Fruit fly (Drosophila melanogaster) whole organism, embryonic: ENCODE data around the gene ssp3.

ENCODE experiments used
- CG13424 ChIP-seq: fragments of 200-800 bp; sonication (Bioruptor generic); optimal IDR thresholded peaks from 2 replicates; lab custom pipeline; 2019; ENCODE audit warnings: missing biosample characterization, mild to moderate bottlenecking, missing genetic modification characterization, moderate library complexity
- CG14050 ChIP-seq: fragments of 200-800 bp; sonication (Bioruptor generic); IDR thresholded peaks from 3 replicates; pipeline ENCODE4 v1.3.6; 2022; ENCODE audit warnings: missing biosample characterization, missing genetic modification characterization
- CG14441 ChIP-seq: fragments of 200-800 bp; sonication (Bioruptor generic); IDR thresholded peaks from 2 replicates; pipeline ENCODE4 v1.3.6; 2022; ENCODE audit warnings: missing biosample characterization, missing genetic modification characterization
- CG17328 ChIP-seq: fragments of 200-800 bp; sonication (Bioruptor generic); IDR thresholded peaks from 2 replicates; pipeline ENCODE4 v1.3.6; 2022; ENCODE audit warnings: missing biosample characterization, missing genetic modification characterization
- CG17802 ChIP-seq: fragments of 200-800 bp; sonication (Bioruptor generic); optimal IDR thresholded peaks from 2 replicates; lab custom pipeline; 2018; ENCODE audit warnings: missing biosample characterization, mild to moderate bottlenecking, missing genetic modification characterization, moderate library complexity
- CG18619 ChIP-seq: fragments of 200-800 bp; sonication (Bioruptor generic); optimal IDR thresholded peaks from 3 replicates; lab custom pipeline; 2017; ENCODE audit warnings: missing biosample characterization, mild to moderate bottlenecking, missing genetic modification characterization
- CG2129 ChIP-seq: fragments of 200-800 bp; sonication (Bioruptor generic); IDR thresholded peaks from 2 replicates; pipeline ENCODE4 v1.3.6; 2022; ENCODE audit warnings: missing biosample characterization, missing genetic modification characterization; ENCODE audit not compliant: partially characterized antibody
- CG30020 ChIP-seq: fragments of 200-800 bp; optimal IDR thresholded peaks from 2 replicates; lab custom pipeline; 2019; ENCODE audit warnings: missing biosample characterization, mild to moderate bottlenecking, missing genetic modification characterization, moderate library complexity
- CG30403 ChIP-seq: fragments of 200-800 bp; sonication (Bioruptor generic); optimal IDR thresholded peaks from 3 replicates; lab custom pipeline; 2016; ENCODE audit warnings: missing biosample characterization, missing genetic modification characterization
- CG33557 ChIP-seq: fragments of 200-800 bp; sonication (Bioruptor generic); optimal IDR thresholded peaks from 2 replicates; lab custom pipeline; 2019; ENCODE audit warnings: missing biosample characterization, mild to moderate bottlenecking, missing genetic modification characterization, moderate library complexity
- CG34422 ChIP-seq: fragments of 200-800 bp; sonication (Bioruptor generic); IDR thresholded peaks from 3 replicates; pipeline ENCODE4 v1.3.6; 2022; ENCODE audit warnings: missing biosample characterization, missing genetic modification characterization
- CG3838 ChIP-seq: fragments of 200-800 bp; sonication (Bioruptor generic); optimal IDR thresholded peaks from 3 replicates; lab custom pipeline; 2016; ENCODE audit warnings: missing biosample characterization, missing genetic modification characterization
- CG4282 ChIP-seq: fragments of 200-800 bp; sonication (Bioruptor generic); optimal IDR thresholded peaks from 2 replicates; lab custom pipeline; 2016; ENCODE audit warnings: missing biosample characterization, missing genetic modification characterization
- CG4854 ChIP-seq: fragments of 200-800 bp; sonication (Bioruptor generic); optimal IDR thresholded peaks from 2 replicates; lab custom pipeline; 2016; ENCODE audit warnings: missing biosample characterization, missing genetic modification characterization, inconsistent platforms
- CG6254 ChIP-seq: fragments of 200-800 bp; sonication (Bioruptor generic); optimal IDR thresholded peaks from 3 replicates; lab custom pipeline; 2017; ENCODE audit warnings: mild to moderate bottlenecking, missing biosample characterization, missing genetic modification reagents, missing genetic modification characterization
- CG6683 ChIP-seq: fragments of 200-800 bp; sonication (Bioruptor generic); optimal IDR thresholded peaks from 2 replicates; lab custom pipeline; 2017; ENCODE audit warnings: missing biosample characterization, mild to moderate bottlenecking, missing genetic modification characterization, missing genetic modification reagents
- CG8089 ChIP-seq: fragments of 200-800 bp; sonication (Bioruptor generic); optimal IDR thresholded peaks from 3 replicates; lab custom pipeline; 2016; ENCODE audit warnings: missing biosample characterization, missing genetic modification characterization
- CG8388 ChIP-seq: fragments of 200-800 bp; sonication (Bioruptor generic); optimal IDR thresholded peaks from 2 replicates; lab custom pipeline; 2019; ENCODE audit warnings: missing biosample characterization, mild to moderate bottlenecking, missing genetic modification characterization, moderate library complexity
- CG9215 ChIP-seq: fragments of 200-800 bp; sonication (Bioruptor generic); IDR thresholded peaks from 2 replicates; pipeline ENCODE4 v1.3.6; 2022; ENCODE audit warnings: missing biosample characterization, missing genetic modification characterization
- CG9609 ChIP-seq: fragments of 200-800 bp; sonication (Bioruptor generic); optimal IDR thresholded peaks from 3 replicates; lab custom pipeline; 2016; ENCODE audit warnings: missing biosample characterization, missing genetic modification characterization
- Dip2 ChIP-seq: fragments of 200-800 bp; sonication (Bioruptor generic); IDR thresholded peaks from 2 replicates; pipeline ENCODE4 v1.3.6; 2022; ENCODE audit warnings: missing biosample characterization, missing genetic modification characterization
- Dref ChIP-seq: fragments of 200-800 bp; sonication (Bioruptor generic); IDR thresholded peaks from 2 replicates; pipeline ENCODE4 v1.3.6; 2022; ENCODE audit warnings: missing biosample characterization, missing genetic modification characterization
- E2f2 ChIP-seq: fragments of 200-800 bp; sonication (Bioruptor generic); IDR thresholded peaks from 2 replicates; pipeline ENCODE4 v1.3.6; 2022; ENCODE audit warnings: missing biosample characterization, missing genetic modification characterization
- Fer1 ChIP-seq: fragments of 200-800 bp; sonication (Bioruptor generic); optimal IDR thresholded peaks from 2 replicates; lab custom pipeline; 2017; ENCODE audit warnings: missing biosample characterization, mild to moderate bottlenecking, missing genetic modification characterization
- H15 ChIP-seq: fragments of 200-800 bp; sonication (Bioruptor generic); IDR thresholded peaks from 3 replicates; pipeline ENCODE4 v1.3.6; 2022; ENCODE audit warnings: missing biosample characterization, missing genetic modification characterization
- HmgZ ChIP-seq: fragments of 200-800 bp; sonication (Bioruptor generic); optimal IDR thresholded peaks from 2 replicates; lab custom pipeline; 2018; ENCODE audit warnings: missing biosample characterization, mild to moderate bottlenecking, missing genetic modification characterization
- Med ChIP-seq: fragments of 200-800 bp; sonication (Bioruptor generic); peaks from one replicate; lab custom pipeline; 2016; ENCODE audit warnings: missing biosample characterization, missing genetic modification characterization, mild to moderate bottlenecking, inconsistent platforms, moderate library complexity
- Mrtf ChIP-seq: fragments of 200-800 bp; sonication (Bioruptor generic); IDR thresholded peaks from 3 replicates; pipeline ENCODE4 v1.3.6; 2022; ENCODE audit warnings: missing biosample characterization, missing genetic modification characterization
- Rfx ChIP-seq: fragments of 200-800 bp; sonication (Bioruptor generic); IDR thresholded peaks from 2 replicates; pipeline ENCODE4 v1.3.6; 2022; ENCODE audit warnings: missing biosample characterization, missing genetic modification characterization
- Scr ChIP-seq: fragments of 200-800 bp; sonication (Bioruptor generic); IDR thresholded peaks from 2 replicates; pipeline ENCODE4 v1.3.6; 2022; ENCODE audit warnings: missing biosample characterization, missing genetic modification characterization; ENCODE audit not compliant: partially characterized antibody
- Sox102F ChIP-seq: fragments of 200-800 bp; sonication (Bioruptor generic); optimal IDR thresholded peaks from 2 replicates; lab custom pipeline; 2018; ENCODE audit warnings: missing biosample characterization, mild to moderate bottlenecking, missing genetic modification characterization, moderate library complexity
- Tbp ChIP-seq: fragments of >200 bp; optimal IDR thresholded peaks from 2 replicates; lab custom pipeline; 2018; ENCODE audit warnings: missing biosample characterization, missing genetic modification characterization
- Usf ChIP-seq: fragments of 200-800 bp; sonication (Bioruptor generic); optimal IDR thresholded peaks from 2 replicates; lab custom pipeline; 2017; ENCODE audit warnings: missing genotype, missing biosample characterization, missing genetic modification characterization
- abd-A ChIP-seq: fragments of 200-800 bp; sonication (Bioruptor generic); optimal IDR thresholded peaks from 3 replicates; lab custom pipeline; 2019; ENCODE audit warnings: missing biosample characterization, mild to moderate bottlenecking, missing genetic modification characterization, moderate library complexity
- al ChIP-seq: fragments of 200-800 bp; sonication (Bioruptor generic); IDR thresholded peaks from 2 replicates; pipeline ENCODE4 v1.3.6; 2022; ENCODE audit warnings: missing biosample characterization, missing genetic modification characterization
- bcd ChIP-seq: fragments of 200-800 bp; sonication (Bioruptor generic); optimal IDR thresholded peaks from 2 replicates; lab custom pipeline; 2017; ENCODE audit warnings: missing biosample characterization, mild to moderate bottlenecking, missing genetic modification characterization
- bigmax ChIP-seq: fragments of 200-800 bp; sonication (Bioruptor generic); optimal IDR thresholded peaks from 2 replicates; lab custom pipeline; 2018; ENCODE audit warnings: missing biosample characterization, mild to moderate bottlenecking, missing genetic modification characterization
- croc ChIP-seq: fragments of 200-800 bp; sonication (Bioruptor generic); conservative IDR thresholded peaks from 3 replicates; pipeline ENCODE4 v1.3.6; 2022; ENCODE audit warnings: missing biosample characterization, missing genetic modification characterization
- da ChIP-seq: fragments of 200-800 bp; sonication (Bioruptor generic); optimal IDR thresholded peaks from 2 replicates; lab custom pipeline; 2016; ENCODE audit warnings: missing biosample characterization, missing genetic modification characterization
- danr ChIP-seq: fragments of 200-800 bp; sonication (Bioruptor generic); IDR thresholded peaks from 2 replicates; pipeline ENCODE4 v1.3.6; 2022; ENCODE audit warnings: missing biosample characterization, missing genetic modification characterization
- dmrt11E ChIP-seq: fragments of 200-800 bp; sonication (Bioruptor generic); optimal IDR thresholded peaks from 3 replicates; lab custom pipeline; 2018; ENCODE audit warnings: missing biosample characterization, mild to moderate bottlenecking, missing genetic modification characterization, moderate library complexity
- jigr1 ChIP-seq: fragments of 200-800 bp; sonication (Bioruptor generic); IDR thresholded peaks from 3 replicates; pipeline ENCODE4 v1.3.6; 2022; ENCODE audit warnings: missing biosample characterization, missing genetic modification characterization
- lbe ChIP-seq: fragments of 200-800 bp; sonication (Bioruptor generic); optimal IDR thresholded peaks from 2 replicates; lab custom pipeline; 2016; ENCODE audit warnings: missing biosample characterization, mild to moderate bottlenecking, missing genetic modification characterization
- nmo ChIP-seq: fragments of 200-800 bp; sonication (Bioruptor generic); optimal IDR thresholded peaks from 2 replicates; lab custom pipeline; 2018; ENCODE audit warnings: missing biosample characterization, mild to moderate bottlenecking, missing genetic modification characterization, moderate library complexity
- pb ChIP-seq: fragments of 200-800 bp; sonication (Bioruptor generic); optimal IDR thresholded peaks from 3 replicates; lab custom pipeline; 2016; ENCODE audit warnings: missing biosample characterization, missing genetic modification characterization
- pfk ChIP-seq: fragments of 200-800 bp; sonication (Bioruptor generic); optimal IDR thresholded peaks from 2 replicates; lab custom pipeline; 2018; ENCODE audit warnings: missing biosample characterization, mild to moderate bottlenecking, missing genetic modification characterization, moderate library complexity
- shn ChIP-seq: fragments of 200-800 bp; sonication (Bioruptor generic); optimal IDR thresholded peaks from 3 replicates; lab custom pipeline; 2016; ENCODE audit warnings: missing biosample characterization, missing genetic modification characterization
- sqz ChIP-seq: fragments of 200-800 bp; sonication (Bioruptor generic); optimal IDR thresholded peaks from 3 replicates; lab custom pipeline; 2018; ENCODE audit warnings: missing biosample characterization, mild to moderate bottlenecking, missing genetic modification characterization
- tup ChIP-seq: fragments of 200-800 bp; sonication (Bioruptor generic); optimal IDR thresholded peaks from 2 replicates; lab custom pipeline; 2016; ENCODE audit warnings: missing biosample characterization, mild to moderate bottlenecking, missing genetic modification characterization, moderate library complexity
- vnd ChIP-seq: fragments of 200-800 bp; sonication (Bioruptor generic); IDR thresholded peaks from 3 replicates; pipeline ENCODE4 v1.3.6; 2022; ENCODE audit warnings: missing biosample characterization, missing genetic modification characterization; ENCODE audit not compliant: partially characterized antibody

Gene ssp3

dm6 chr2L:18948065-18948723 lies 4.4 kb upstream of the ssp3 start (continued):
- TF ChIP-seq Scr (no peak), Dip2 (no peak), danr (GFP tag; lab: Robert Waterston, UW) (peak; percentile 43; the same call in 1 of the 2 replicates), abd-A (no peak), CG17802 (peak; percentile 45), Tbp (GFP tag; lab: Kevin White, UChicago) (no peak), bcd (GFP tag; lab: Kevin White, UChicago) (peak; percentile 46), CG34422 (GFP tag; lab: Robert Waterston, UW) (peak; percentile 10; the same call in 1 of the 3 replicates), Dref (GFP tag; lab: Robert Waterston, UW) (no peak), HmgZ (peak; percentile 5), CG8388 (GFP tag; lab: Kevin White, UChicago) (peak; percentile 75), Usf (GFP tag; lab: Kevin White, UChicago) (peak; percentile 36), croc (GFP tag; lab: Robert Waterston, UW) (peak; percentile 73), E2f2 (GFP tag; lab: Robert Waterston, UW) (no peak), CG9215 (GFP tag; lab: Robert Waterston, UW) (no peak), H15 (no peak), Rfx (GFP tag; lab: Robert Waterston, UW) (no peak; the same call in 1 of the 2 replicates), CG6683 (peak; percentile 19), CG2129 (GFP tag; lab: Robert Waterston, UW) (no peak), nmo (GFP tag; lab: Kevin White, UChicago) (peak; percentile 86), CG9609 (GFP tag; lab: Kevin White, UChicago) (peak; percentile 15), CG14050 (GFP tag; lab: Robert Waterston, UW) (0 out of 3 replicates have a peak, but pooled peaks have one; percentile 11), CG4282 (GFP tag; lab: Kevin White, UChicago) (no peak), Med (peak; percentile 56), sqz (GFP tag; lab: Kevin White, UChicago) (peak; percentile 35), Mrtf (GFP tag; lab: Robert Waterston, UW) (no peak), CG33557 (GFP tag; lab: Kevin White, UChicago) (peak; percentile 79), shn (GFP tag; lab: Kevin White, UChicago) (no peak), da (no peak), CG4854 (GFP tag; lab: Kevin White, UChicago) (no peak), Fer1 (peak; percentile 7), Sox102F (GFP tag; lab: Kevin White, UChicago) (peak; percentile 85), CG17328 (GFP tag; lab: Robert Waterston, UW) (peak; percentile 50), CG13424 (tag; lab: Kevin White, UChicago) (peak; percentile 91), CG30403 (GFP tag; lab: Kevin White, UChicago) (peak; percentile 77), bigmax (GFP tag; lab: Kevin White, UChicago) (no peak), tup (GFP tag; lab: Kevin White, UChicago) (no peak), jigr1 (no peak), pfk (GFP tag; lab: Kevin White, UChicago) (no peak), CG8089 (no peak), dmrt11E (peak; percentile 87), CG30020 (peak; percentile 43), CG14441 (GFP tag; lab: Robert Waterston, UW) (no peak), CG18619 (GFP tag; lab: Kevin White, UChicago) (peak; percentile 35), pb (GFP tag; lab: Kevin White, UChicago) (no peak), CG3838 (GFP tag; lab: Kevin White, UChicago) (no peak), vnd (no peak), CG6254 (GFP tag; lab: Kevin White, UChicago) (peak; percentile 57), lbe (no peak), al (no peak)
